Fruit fly (Drosophila melanogaster): Measurements from ENCODE around the gene CG13678.

- TF ChIP-seq esn (GFP tag; optimal IDR thresholded peaks at IDR 0.05), result peak; percentile 63
- TF ChIP-seq CG3919 (GFP tag; optimal IDR thresholded peaks at IDR 0.05), result no peak
- TF ChIP-seq CG11902 (GFP tag; optimal IDR thresholded peaks at IDR 0.05), result peak; percentile 60
- peak; percentile 11; the same call in 1 of the 2 replicates for TF ChIP-seq CG11294 (GFP tag; IDR thresholded peaks at IDR 0.05)
- TF ChIP-seq Lpt (GFP tag; optimal IDR thresholded peaks at IDR 0.05), result no peak
- peak; percentile 58 for TF ChIP-seq Blimp-1 (GFP tag; optimal IDR thresholded peaks at IDR 0.05)
- TF ChIP-seq CG3032 (tag; optimal IDR thresholded peaks at IDR 0.05), result peak; percentile 69
- TF ChIP-seq pdm3 (GFP tag; optimal IDR thresholded peaks at IDR 0.05), result no peak
- TF ChIP-seq dsx (GFP tag; optimal IDR thresholded peaks at IDR 0.05; ENCODE audit: poor library complexity, severe bottlenecking), result no peak
- peak; percentile 67 for TF ChIP-seq acj6 (GFP tag; optimal IDR thresholded peaks at IDR 0.05)
Observed at dm6 chr3L:8197779-8198279, 24.1 kb upstream of the CG13678 start, which contains the start of the genes UbcE2M and Dhps.
